Fruit fly (Drosophila melanogaster): Measurements from ENCODE around the gene CNMa.

dm6 chr3L:1866021-1866811 is 10.8 kb upstream of the CNMa start:
- TF ChIP-seq psq (optimal IDR thresholded peaks at IDR 0.05) = no peak
- no peak for TF ChIP-seq EcR (GFP tag; optimal IDR thresholded peaks at IDR 0.05)
- no peak for TF ChIP-seq usp (GFP tag; optimal IDR thresholded peaks at IDR 0.05)
- TF ChIP-seq CG8478 (optimal IDR thresholded peaks at IDR 0.05) = no peak
- peak; percentile 42 for TF ChIP-seq Dll (optimal IDR thresholded peaks at IDR 0.05)

Data from whole organism.